Worm (Caenorhabditis elegans): ENCODE measurements around the gene crn-7.

DNA sequence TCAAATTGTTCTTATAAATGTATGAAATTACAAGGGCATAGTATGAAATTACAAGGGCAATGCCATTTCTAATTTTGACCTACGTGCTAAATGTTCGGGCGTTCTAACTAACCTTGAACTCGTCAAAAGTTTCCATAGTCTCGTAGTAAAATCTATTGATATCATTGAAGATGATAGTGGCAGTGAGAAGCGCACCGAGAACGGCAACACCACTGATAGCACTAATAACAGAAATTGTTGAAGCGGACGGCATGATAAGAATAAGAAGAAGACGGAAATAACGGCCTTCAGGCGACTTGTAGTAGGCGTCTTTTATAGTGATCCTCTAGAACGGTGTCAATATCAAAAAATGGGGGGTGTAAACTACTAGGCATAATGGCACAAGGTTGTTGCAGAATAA lies 5.0 kb upstream of the crn-7 start, which contains the start of gene col-91:
- TF ChIP-seq unc-120 (tag; optimal IDR thresholded peaks at IDR 0.05; ENCODE audit: poor library complexity, severe bottlenecking) (no peak), nhr-12 (tag; optimal IDR thresholded peaks at IDR 0.05) (no peak), unc-39 (tag; optimal IDR thresholded peaks at IDR 0.05) (no peak), nhr-76 (tag; optimal IDR thresholded peaks at IDR 0.05) (no peak)
